Fruit fly (Drosophila melanogaster): ENCODE measurements around the gene Cpr65Eb.

The Cpr65Eb gene

DNA sequence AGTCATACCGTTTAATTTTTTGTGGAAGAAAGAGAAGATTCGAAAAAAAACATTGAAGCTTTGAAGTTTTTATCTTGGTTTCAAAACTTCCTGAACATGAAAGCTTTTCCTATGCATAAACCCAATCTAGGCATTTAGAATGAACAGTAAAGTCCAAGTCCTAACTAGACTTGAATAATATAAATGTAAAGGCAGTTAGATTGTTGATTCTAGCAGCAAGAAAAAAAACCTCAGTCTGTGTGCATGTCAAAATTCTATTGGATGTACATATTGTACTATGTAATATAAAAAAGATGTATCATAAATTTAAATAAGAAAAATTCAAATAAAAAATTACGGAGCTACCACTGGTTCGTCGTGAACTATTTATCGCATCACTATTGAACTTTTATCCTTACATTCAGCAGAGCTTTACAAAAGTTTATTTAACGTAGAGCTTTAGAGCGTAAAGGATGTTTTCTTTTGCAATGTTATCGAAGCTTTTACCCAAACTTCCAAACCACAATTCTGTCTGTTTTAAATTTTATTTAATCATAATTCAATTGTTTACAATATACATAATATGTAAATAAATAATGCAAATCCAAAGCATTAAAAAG lies 30.1 kb downstream of the Cpr65Eb start:
- no peak for TF ChIP-seq CG17801 (GFP tag; optimal IDR thresholded peaks at IDR 0.05; ENCODE audit: partially characterized antibody)

DNA sequence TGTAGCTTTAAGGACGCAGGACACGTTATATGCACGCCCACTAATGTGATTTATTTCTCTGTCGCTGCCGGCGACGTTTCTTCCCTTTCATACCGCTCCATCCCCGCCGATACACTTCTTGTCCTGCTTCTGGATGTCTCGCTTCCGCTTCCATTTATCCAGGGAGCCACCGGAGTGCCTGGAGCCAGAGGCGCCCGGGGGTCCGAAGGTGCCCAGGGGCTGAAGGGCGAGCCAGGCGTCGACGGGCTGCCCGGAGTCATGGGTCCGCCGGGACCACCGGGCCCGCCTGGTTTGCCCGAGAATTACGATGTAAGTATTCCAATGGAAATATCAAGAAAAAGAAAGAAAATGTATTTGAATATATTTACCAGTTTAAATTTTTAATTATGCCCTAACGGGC lies 50.7 kb downstream of the Cpr65Eb start:
- TF ChIP-seq CG17801 (GFP tag; optimal IDR thresholded peaks at IDR 0.05; ENCODE audit: partially characterized antibody): no peak
